Fruit fly (Drosophila melanogaster) whole organism, wandering third instar larva: ENCODE data around the gene Awh.

ENCODE experiments used
- Abd-B ChIP-seq: fragments of >200 bp; optimal IDR thresholded peaks from 2 replicates; lab custom pipeline; 2017; ENCODE audit warnings: missing biosample characterization, missing genetic modification characterization
- CG32264 ChIP-seq: fragments of 200-800 bp; sonication (Bioruptor generic); optimal IDR thresholded peaks from 2 replicates; lab custom pipeline; 2016; ENCODE audit warnings: missing biosample characterization, missing genetic modification characterization
- CrebA ChIP-seq: fragments of 200-800 bp; sonication (Bioruptor generic); optimal IDR thresholded peaks from 2 replicates; lab custom pipeline; 2016; ENCODE audit warnings: missing biosample characterization, mild to moderate bottlenecking, missing genetic modification characterization, borderline replicate concordance
- Dfd ChIP-seq: fragments of >200 bp; optimal IDR thresholded peaks from 2 replicates; lab custom pipeline; 2017; ENCODE audit warnings: missing biosample characterization, missing genetic modification characterization
- Dif ChIP-seq: fragments of 200-275, 200-300 bp; sonication (Bioruptor generic); optimal IDR thresholded peaks from 2 replicates; lab custom pipeline; 2018; ENCODE audit warnings: missing biosample characterization, missing genetic modification characterization; ENCODE audit not compliant: partially characterized antibody
- GATAd ChIP-seq: sonication (Bioruptor generic); optimal IDR thresholded peaks from 2 replicates; lab custom pipeline; 2016; ENCODE audit warnings: missing biosample characterization, missing genetic modification characterization
- HLH106 ChIP-seq: fragments of 200-800 bp; optimal IDR thresholded peaks from 3 replicates; lab custom pipeline; 2019; ENCODE audit warnings: missing biosample characterization, mild to moderate bottlenecking, missing genetic modification characterization, moderate library complexity
- Hnf4 ChIP-seq: fragments of 200-800 bp; sonication (Bioruptor generic); optimal IDR thresholded peaks from 2 replicates; lab custom pipeline; 2016; ENCODE audit warnings: missing biosample characterization, mild to moderate bottlenecking, missing genetic modification characterization
- Hr83 ChIP-seq: fragments of 200-300 bp; sonication (Bioruptor generic); optimal IDR thresholded peaks from 2 replicates; lab custom pipeline; 2016; ENCODE audit warnings: missing biosample characterization, mild to moderate bottlenecking, missing genetic modification characterization, moderate library complexity; ENCODE audit not compliant: poor library complexity, severe bottlenecking
- Jra ChIP-seq: sonication (Bioruptor generic); optimal IDR thresholded peaks from 2 replicates; lab custom pipeline; 2016; ENCODE audit warnings: missing biosample characterization, missing genetic modification characterization
- Myc ChIP-seq: fragments of >200 bp; optimal IDR thresholded peaks from 2 replicates; lab custom pipeline; 2017
- N ChIP-seq: fragments of >200 bp; optimal IDR thresholded peaks from 2 replicates; lab custom pipeline; 2018; ENCODE audit warnings: missing biosample characterization, missing external identifiers, missing genetic modification characterization
- OdsH ChIP-seq: fragments of 200-800 bp; sonication (Bioruptor generic); optimal IDR thresholded peaks from 2 replicates; lab custom pipeline; 2016; ENCODE audit warnings: missing biosample characterization, mild to moderate bottlenecking, missing genetic modification characterization
- Rel ChIP-seq, 2 experiments: fragments of 200-800 bp; sonication (Bioruptor generic) in 1 of 2; optimal IDR thresholded peaks; 2 replicates in 1 of 2; 3 replicates in 1 of 2; lab custom pipeline; 2016 to 2019; ENCODE audit warnings: mild to moderate bottlenecking in 2 of 2, missing biosample characterization in 2 of 2, missing genetic modification characterization in 2 of 2, moderate library complexity in 1 of 2
- Sp1 ChIP-seq: fragments of 200-800 bp; sonication (Bioruptor generic); optimal IDR thresholded peaks from 3 replicates; lab custom pipeline; 2019; ENCODE audit warnings: missing biosample characterization, mild to moderate bottlenecking, missing genetic modification characterization, moderate library complexity
- Vsx2 ChIP-seq: fragments of 200-300, 225-300 bp; sonication (Bioruptor generic); optimal IDR thresholded peaks from 2 replicates; lab custom pipeline; 2018; ENCODE audit warnings: missing biosample characterization, missing genetic modification characterization; ENCODE audit not compliant: partially characterized antibody
- br ChIP-seq: fragments of 200-800 bp; sonication (Bioruptor generic); optimal IDR thresholded peaks from 2 replicates; lab custom pipeline; 2016; ENCODE audit warnings: missing biosample characterization, missing genetic modification characterization
- brk ChIP-seq: fragments of 200-800 bp; sonication (Bioruptor generic); optimal IDR thresholded peaks from 2 replicates; lab custom pipeline; 2016; ENCODE audit warnings: missing biosample characterization, mild to moderate bottlenecking, missing genetic modification characterization
- dmrt93B ChIP-seq: fragments of 200-800 bp; sonication (Bioruptor generic); optimal IDR thresholded peaks from 2 replicates; lab custom pipeline; 2018; ENCODE audit warnings: missing biosample characterization, mild to moderate bottlenecking, missing genetic modification characterization
- dsf ChIP-seq: sonication (Bioruptor generic); optimal IDR thresholded peaks from 2 replicates; lab custom pipeline; 2016; ENCODE audit warnings: missing biosample characterization, missing genetic modification characterization, borderline replicate concordance
- ey ChIP-seq: fragments of 200-800 bp; sonication (Bioruptor generic); optimal IDR thresholded peaks from 2 replicates; lab custom pipeline; 2016; ENCODE audit warnings: missing biosample characterization, missing genetic modification characterization
- foxo ChIP-seq, 2 experiments: fragments of 200-800 bp; sonication (Bioruptor generic); optimal IDR thresholded peaks; 2 replicates in 1 of 2; 3 replicates in 1 of 2; lab custom pipeline; 2016 to 2017; ENCODE audit warnings: missing biosample characterization in 2 of 2, missing genetic modification characterization in 2 of 2
- fru ChIP-seq: fragments of 200-800 bp; sonication (Bioruptor generic); optimal IDR thresholded peaks from 3 replicates; lab custom pipeline; 2016; ENCODE audit warnings: missing biosample characterization, mild to moderate bottlenecking, missing genetic modification characterization
- h ChIP-seq: fragments of 200-800 bp; sonication (Bioruptor generic); optimal IDR thresholded peaks from 3 replicates; lab custom pipeline; 2016; ENCODE audit warnings: missing biosample characterization, mild to moderate bottlenecking, missing genetic modification characterization
- jim ChIP-seq: fragments of 175-275, 200-325 bp; sonication (Bioruptor generic); optimal IDR thresholded peaks from 2 replicates; lab custom pipeline; 2016; ENCODE audit warnings: missing biosample characterization, mild to moderate bottlenecking, missing genetic modification characterization
- pan ChIP-seq: fragments of >200 bp; optimal IDR thresholded peaks from 2 replicates; lab custom pipeline; 2017
- psq ChIP-seq: fragments of 200-800 bp; sonication (Bioruptor generic); optimal IDR thresholded peaks from 3 replicates; lab custom pipeline; 2017; ENCODE audit warnings: missing biosample characterization, mild to moderate bottlenecking, missing genetic modification characterization, moderate library complexity
- rgr ChIP-seq: fragments of 200-800 bp; sonication (Bioruptor generic); optimal IDR thresholded peaks from 3 replicates; lab custom pipeline; 2016; ENCODE audit warnings: missing biosample characterization, mild to moderate bottlenecking, missing genetic modification characterization
- sage ChIP-seq: fragments of 200-800 bp; sonication (Bioruptor generic); optimal IDR thresholded peaks from 2 replicates; lab custom pipeline; 2016; ENCODE audit warnings: missing biosample characterization, mild to moderate bottlenecking, missing genetic modification characterization
- sv ChIP-seq: fragments of 200-800 bp; sonication (Bioruptor generic); optimal IDR thresholded peaks from 3 replicates; lab custom pipeline; 2016; ENCODE audit warnings: missing biosample characterization, missing genetic modification characterization
- tai ChIP-seq: sonication (Bioruptor generic); optimal IDR thresholded peaks from 2 replicates; lab custom pipeline; 2016; ENCODE audit warnings: missing biosample characterization, missing genetic modification characterization
- usp ChIP-seq: fragments of >200 bp; optimal IDR thresholded peaks from 2 replicates; lab custom pipeline; 2017; ENCODE audit warnings: missing biosample characterization, missing genetic modification characterization
- woc ChIP-seq: sonication (Bioruptor generic); optimal IDR thresholded peaks from 2 replicates; lab custom pipeline; 2016; ENCODE audit warnings: missing biosample characterization, mild to moderate bottlenecking, missing genetic modification characterization

Awh gene

dm6 chr3L:3878734-3879310 is 32.8 kb downstream of the Awh start:
- TF ChIP-seq usp (GFP tag; lab: Kevin White, UChicago) = no peak
- TF ChIP-seq Sp1 (GFP tag; lab: Kevin White, UChicago) = peak; percentile 69
- no peak for TF ChIP-seq Vsx2
- TF ChIP-seq Rel (GFP tag; optimal IDR thresholded peaks at IDR 0.05; lab: Kevin White, UChicago) = peak; percentile 57
- peak; percentile 38 for TF ChIP-seq Rel (tag; optimal IDR thresholded peaks at IDR 0.05; lab: Kevin White, UChicago)
- TF ChIP-seq Abd-B = no peak
- TF ChIP-seq CrebA (GFP tag; lab: Kevin White, UChicago) = peak; percentile 18
- TF ChIP-seq, all 38 proteins: peak for 3

dm6 chr3L:3882046-3882445 is 36.0 kb downstream of the Awh start:
- TF ChIP-seq dsf (no peak), Jra (GFP tag; lab: Kevin White, UChicago) (no peak), tai (GFP tag; lab: Kevin White, UChicago) (no peak), HLH106 (tag; lab: Kevin White, UChicago) (no peak), rgr (GFP tag; lab: Kevin White, UChicago) (no peak), foxo (GFP tag; optimal IDR thresholded peaks at IDR 0.05; lab: Kevin White, UChicago) (no peak)

DNA sequence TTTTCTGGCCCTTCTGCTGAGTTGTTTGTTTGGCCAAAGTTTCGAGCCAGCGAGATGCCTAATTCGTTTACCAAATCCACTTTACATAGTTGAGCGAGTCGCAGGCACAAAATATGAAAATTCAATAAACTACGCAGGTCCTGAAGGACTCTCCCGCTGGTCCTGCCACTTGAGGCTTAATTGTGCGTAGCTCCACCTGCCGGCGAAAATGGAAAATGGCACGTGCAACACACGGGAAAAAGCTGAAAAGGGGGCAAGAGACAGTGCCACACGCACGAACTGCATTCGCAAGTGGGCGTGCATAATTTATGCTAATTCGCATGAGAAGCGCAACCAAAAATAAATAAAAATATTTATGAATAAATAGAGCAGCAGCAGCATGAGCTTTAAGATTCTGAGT is 39.9 kb downstream of the Awh start:
- TF ChIP-seq Hnf4 (GFP tag; lab: Kevin White, UChicago) (no peak), dsf (no peak), CG32264 (GFP tag; lab: Kevin White, UChicago) (no peak), Rel (GFP tag; optimal IDR thresholded peaks at IDR 0.05; lab: Kevin White, UChicago) (no peak), Rel (tag; optimal IDR thresholded peaks at IDR 0.05; lab: Kevin White, UChicago) (no peak), CrebA (GFP tag; lab: Kevin White, UChicago) (no peak), OdsH (no peak), ey (GFP tag; lab: Kevin White, UChicago) (no peak), Vsx2 (no peak)
- TF ChIP-seq, all 38 proteins: peak for 0

dm6 chr3L:3887392-3887791 is 41.4 kb downstream of the Awh start:
- TF ChIP-seq h (GFP tag; lab: Kevin White, UChicago) (no peak), N (GFP tag; lab: Kevin White, UChicago) (no peak), psq (no peak), sv (GFP tag; lab: Kevin White, UChicago) (no peak), tai (GFP tag; lab: Kevin White, UChicago) (no peak), Hnf4 (GFP tag; lab: Kevin White, UChicago) (no peak), jim (GFP tag; lab: Kevin White, UChicago) (no peak), Rel (GFP tag; optimal IDR thresholded peaks at IDR 0.05; lab: Kevin White, UChicago) (no peak), Rel (tag; optimal IDR thresholded peaks at IDR 0.05; lab: Kevin White, UChicago) (no peak), Sp1 (GFP tag; lab: Kevin White, UChicago) (no peak), CG32264 (GFP tag; lab: Kevin White, UChicago) (no peak), Dfd (no peak), OdsH (no peak), pan (lab: Kevin White, UChicago) (no peak), Dif (GFP tag; lab: Kevin White, UChicago) (no peak), Vsx2 (no peak), fru (GFP tag; lab: Kevin White, UChicago) (no peak), Hr83 (GFP tag; lab: Kevin White, UChicago) (no peak), CrebA (GFP tag; lab: Kevin White, UChicago) (no peak), dmrt93B (GFP tag; lab: Kevin White, UChicago) (no peak), Abd-B (no peak)

DNA sequence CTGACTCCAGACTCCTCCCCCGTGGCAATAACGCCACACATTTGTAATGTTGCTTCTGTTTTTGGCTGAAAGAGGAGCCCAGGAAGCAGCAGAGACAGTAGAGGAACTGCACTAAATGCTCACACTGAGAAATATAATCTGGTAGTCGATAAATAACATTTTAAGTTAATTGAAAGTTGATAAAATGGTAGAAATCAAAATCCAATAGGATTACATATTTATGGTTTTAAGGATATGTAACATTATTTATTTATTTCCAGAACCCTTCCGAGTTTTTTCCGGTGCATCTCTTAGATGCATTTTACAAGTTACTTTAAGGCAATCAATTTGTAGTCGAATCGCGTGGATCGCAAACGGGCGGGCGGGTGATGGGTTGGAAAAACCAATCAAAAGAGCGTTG is 44.9 kb downstream of the Awh start:
- TF ChIP-seq dsf (no peak), brk (GFP tag; lab: Kevin White, UChicago) (no peak)

DNA sequence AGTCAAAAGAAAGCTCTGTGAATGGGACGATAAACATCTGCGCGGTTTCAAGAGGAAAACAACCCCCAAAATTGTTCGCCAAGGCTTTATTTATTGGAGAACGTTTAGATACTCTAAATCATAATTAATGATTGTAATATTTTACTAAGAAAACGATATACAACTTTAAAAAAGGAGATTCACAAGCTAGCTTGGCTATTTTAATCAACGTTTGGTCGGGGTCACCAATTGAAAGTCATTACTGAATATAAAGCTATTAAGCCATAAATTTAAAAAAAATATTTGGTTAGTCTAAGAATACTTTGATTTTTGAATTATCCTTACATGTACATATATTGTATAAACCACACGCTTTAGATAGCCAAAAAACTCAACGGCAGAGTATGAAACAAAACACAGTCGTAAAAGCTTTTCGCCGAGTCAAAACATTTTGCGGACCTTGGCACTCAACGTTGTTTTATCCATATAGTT is 46.2 kb downstream of the Awh start, which contains the start of gene Fie:
TSS of gene Fie (plus strand) at position 421 of the 471 bp plus-strand sequence.
- TF ChIP-seq N (GFP tag; lab: Kevin White, UChicago) (no peak), h (GFP tag; lab: Kevin White, UChicago) (peak; percentile 33), woc (GFP tag; lab: Kevin White, UChicago) (peak; percentile 32), pan (lab: Kevin White, UChicago) (no peak), foxo (GFP tag; optimal IDR thresholded peaks at IDR 0.05; lab: Kevin White, UChicago) (peak in 1 of 2 experiments; percentile 34), ey (GFP tag; lab: Kevin White, UChicago) (peak; percentile 47), sage (no peak), fru (GFP tag; lab: Kevin White, UChicago) (peak; percentile 46), rgr (GFP tag; lab: Kevin White, UChicago) (peak; percentile 53), Hr83 (GFP tag; lab: Kevin White, UChicago) (no peak), Sp1 (GFP tag; lab: Kevin White, UChicago) (peak; percentile 54), Myc (no peak), Dfd (no peak), OdsH (peak; percentile 55), Hnf4 (GFP tag; lab: Kevin White, UChicago) (peak; percentile 17), Dif (GFP tag; lab: Kevin White, UChicago) (no peak), dmrt93B (GFP tag; lab: Kevin White, UChicago) (no peak), GATAd (GFP tag; lab: Kevin White, UChicago) (no peak), br (GFP tag; lab: Kevin White, UChicago) (peak; percentile 25), CrebA (GFP tag; lab: Kevin White, UChicago) (no peak), HLH106 (tag; lab: Kevin White, UChicago) (peak; percentile 23), Jra (GFP tag; lab: Kevin White, UChicago) (no peak), psq (peak; percentile 28), brk (GFP tag; lab: Kevin White, UChicago) (no peak)
- TF ChIP-seq, all 38 proteins: peak for 12
